Worm (Caenorhabditis elegans): ENCODE results near the gene chil-18.

Gene chil-18

ce11 chrII:9497309-9497708 lies 49.2 kb downstream of the chil-18 start:
- TF ChIP-seq ceh-31 (tag; optimal IDR thresholded peaks at IDR 0.05) (peak; percentile 18), unc-42 (tag; optimal IDR thresholded peaks at IDR 0.05) (peak; percentile 75), ceh-14 (tag; optimal IDR thresholded peaks at IDR 0.05) (peak; percentile 13), Y22D7AL.16 (tag; optimal IDR thresholded peaks at IDR 0.05) (no peak), lim-6 (tag; optimal IDR thresholded peaks at IDR 0.05) (peak; percentile 1), pag-3 (tag; optimal IDR thresholded peaks at IDR 0.05; ENCODE audit: borderline replicate concordance) (no peak), ztf-16 (tag; optimal IDR thresholded peaks at IDR 0.05) (no peak)

ce11 chrII:9498589-9498988 lies 50.5 kb downstream of the chil-18 start:
- TF ChIP-seq che-1 (tag; optimal IDR thresholded peaks at IDR 0.05) (no peak), elt-4 (tag; optimal IDR thresholded peaks at IDR 0.05) (no peak), lim-6 (tag; optimal IDR thresholded peaks at IDR 0.05) (no peak), unc-42 (tag; optimal IDR thresholded peaks at IDR 0.05) (peak; percentile 29), pros-1 (tag; optimal IDR thresholded peaks at IDR 0.05) (no peak), elt-2 (tag; optimal IDR thresholded peaks at IDR 0.05) (peak; percentile 4), ceh-2 (tag; optimal IDR thresholded peaks at IDR 0.05) (no peak), tbx-7 (tag; optimal IDR thresholded peaks at IDR 0.05) (no peak)

Data from whole organism, late embryonic.